Worm (Caenorhabditis elegans) whole organism, young adult: ENCODE measurements around the gene F21C10.19.

Experiments used
- B0019.2 ChIP-seq: fragments of 200-800 bp; sonication (Bioruptor generic); conservative IDR thresholded peaks from 2 replicates; pipeline ENCODE4 v1.3.6; 2022; ENCODE audit warnings: missing genetic modification reagents, missing genetic modification characterization, missing compliant biosample characterization
- B0261.1 ChIP-seq: sonication (generic microtip); optimal IDR thresholded peaks from 2 replicates; lab custom pipeline; 2016; ENCODE audit warnings: mild to moderate bottlenecking, missing genetic modification characterization, moderate library complexity, missing compliant biosample characterization
- C06A6.2 ChIP-seq: fragments of 200-800 bp; sonication (Bioruptor generic); conservative IDR thresholded peaks from 2 replicates; pipeline ENCODE4 v1.3.6; 2022; ENCODE audit warnings: missing genetic modification characterization, missing compliant biosample characterization
- F10E7.11 ChIP-seq: sonication (generic microtip); optimal IDR thresholded peaks from 2 replicates; lab custom pipeline; 2017; ENCODE audit warnings: mild to moderate bottlenecking, missing genetic modification characterization, moderate library complexity, missing compliant biosample characterization
- F23B12.7 ChIP-seq: sonication (generic microtip); optimal IDR thresholded peaks from 2 replicates; lab custom pipeline; 2017; ENCODE audit warnings: missing genetic modification characterization, mild to moderate bottlenecking, missing compliant biosample characterization, antibody characterized with exemption, moderate library complexity; ENCODE audit not compliant: insufficient read depth
- F39B2.1 ChIP-seq: fragments of 200-800 bp; sonication (Bioruptor generic); IDR thresholded peaks from 2 replicates; pipeline ENCODE4 v1.3.6; 2022; ENCODE audit warnings: missing genetic modification reagents, missing genetic modification characterization, missing compliant biosample characterization
- F52B5.7 ChIP-seq: sonication (generic microtip); optimal IDR thresholded peaks from 2 replicates; lab custom pipeline; 2016; ENCODE audit warnings: mild to moderate bottlenecking, missing genetic modification characterization, missing compliant biosample characterization
- K12H6.12 ChIP-seq: fragments of 200-800 bp; sonication (Bioruptor generic); optimal IDR thresholded peaks from 2 replicates; lab custom pipeline; 2018; ENCODE audit warnings: mild to moderate bottlenecking, missing genetic modification characterization, missing compliant biosample characterization
- T07F8.4 ChIP-seq: sonication (generic microtip); optimal IDR thresholded peaks from 2 replicates; lab custom pipeline; 2016; ENCODE audit warnings: mild to moderate bottlenecking, missing genetic modification characterization, moderate library complexity, missing compliant biosample characterization
- Y53F4B.3 ChIP-seq: fragments of 200-800 bp; sonication (Bioruptor generic); IDR thresholded peaks from 2 replicates; pipeline ENCODE4 v1.3.6; 2022; ENCODE audit warnings: missing genetic modification reagents, missing genetic modification characterization, missing compliant biosample characterization
- Y53G8AR.9 ChIP-seq: fragments of 200-800 bp; sonication (Bioruptor generic); conservative IDR thresholded peaks from 2 replicates; pipeline ENCODE4 v1.3.6; 2022; ENCODE audit warnings: missing genetic modification reagents, missing genetic modification characterization, missing compliant biosample characterization
- ama-1 ChIP-seq, 3 experiments: fragments of 150-350 bp in 1 of 3; sonication (generic microtip) in 2 of 3; optimal IDR thresholded peaks; 2 replicates each; lab custom pipeline; 2014 to 2018; ENCODE audit warnings: missing biosample characterization in 2 of 3, missing genetic modification characterization in 2 of 3, missing genetic modification reagents in 2 of 3
- aptf-2 ChIP-seq: fragments of 200-800 bp; sonication (Bioruptor generic); conservative IDR thresholded peaks from 2 replicates; pipeline ENCODE4 v1.3.6; 2022; ENCODE audit warnings: missing genetic modification reagents, missing genetic modification characterization, missing compliant biosample characterization
- athp-1 ChIP-seq: sonication (generic microtip); optimal IDR thresholded peaks from 2 replicates; lab custom pipeline; 2017; ENCODE audit warnings: mild to moderate bottlenecking, missing genetic modification characterization, missing compliant biosample characterization
- bed-1 ChIP-seq: fragments of 200-800 bp; sonication (Bioruptor generic); IDR thresholded peaks from 2 replicates; pipeline ENCODE4 v1.3.6; 2022; ENCODE audit warnings: missing genetic modification reagents, missing genetic modification characterization, missing compliant biosample characterization
- ceh-100 ChIP-seq: fragments of 200-800 bp; sonication (Bioruptor generic); IDR thresholded peaks from 2 replicates; pipeline ENCODE4 v1.3.6; 2022; ENCODE audit warnings: missing genetic modification reagents, missing genetic modification characterization, missing compliant biosample characterization
- ceh-40 ChIP-seq: fragments of 200-800 bp; sonication (Bioruptor generic); IDR thresholded peaks from 2 replicates; pipeline ENCODE4 v1.3.6; 2022; ENCODE audit warnings: missing genetic modification characterization, missing compliant biosample characterization
- ceh-58 ChIP-seq: fragments of 200-800 bp; sonication (Bioruptor generic); IDR thresholded peaks from 2 replicates; pipeline ENCODE4 v1.3.6; 2022; ENCODE audit warnings: missing genetic modification characterization, missing compliant biosample characterization
- ceh-79 ChIP-seq: sonication (generic microtip); optimal IDR thresholded peaks from 2 replicates; lab custom pipeline; 2017; ENCODE audit warnings: mild to moderate bottlenecking, missing genetic modification characterization, missing compliant biosample characterization
- chd-7 ChIP-seq: sonication (generic microtip); optimal IDR thresholded peaks from 2 replicates; lab custom pipeline; 2016; ENCODE audit warnings: mild to moderate bottlenecking, missing genetic modification characterization, moderate library complexity, missing compliant biosample characterization
- dpff-1 ChIP-seq: sonication (generic microtip); optimal IDR thresholded peaks from 2 replicates; lab custom pipeline; 2017; ENCODE audit warnings: mild to moderate bottlenecking, missing genetic modification characterization, missing compliant biosample characterization
- efl-1 ChIP-seq: fragments of 150-350 bp; optimal IDR thresholded peaks from 2 replicates; lab custom pipeline; 2014; ENCODE audit warnings: missing biosample characterization, missing genetic modification reagents, missing genetic modification characterization
- egl-44 ChIP-seq: fragments of 200-800 bp; sonication (Bioruptor generic); IDR thresholded peaks from 2 replicates; pipeline ENCODE4 v1.3.6; 2022; ENCODE audit warnings: missing genetic modification reagents, missing genetic modification characterization, missing compliant biosample characterization
- hlh-26 ChIP-seq: fragments of 200-800 bp; sonication (Bioruptor generic); conservative IDR thresholded peaks from 2 replicates; pipeline ENCODE4 v1.3.6; 2022; ENCODE audit warnings: missing genetic modification reagents, missing genetic modification characterization, missing compliant biosample characterization
- hmg-20 ChIP-seq: fragments of 200-800 bp; sonication (Bioruptor generic); IDR thresholded peaks from 2 replicates; pipeline ENCODE4 v1.3.6; 2022; ENCODE audit warnings: missing genetic modification reagents, missing genetic modification characterization, missing compliant biosample characterization
- hsf-1 ChIP-seq: fragments of 200-800 bp; sonication (Bioruptor generic); IDR thresholded peaks from 2 replicates; pipeline ENCODE4 v1.3.6; 2022; ENCODE audit warnings: missing genetic modification reagents, missing genetic modification characterization, missing compliant biosample characterization
- let-526 ChIP-seq: fragments of 200-800 bp; sonication (Bioruptor generic); IDR thresholded peaks from 2 replicates; pipeline ENCODE4 v1.3.6; 2022; ENCODE audit warnings: missing genetic modification reagents, missing genetic modification characterization, missing compliant biosample characterization
- lin-26 ChIP-seq: fragments of 200-800 bp; sonication (Bioruptor generic); IDR thresholded peaks from 2 replicates; pipeline ENCODE4 v1.3.6; 2022; ENCODE audit warnings: missing genetic modification reagents, missing genetic modification characterization, missing compliant biosample characterization
- lin-40 ChIP-seq: sonication (generic microtip); optimal IDR thresholded peaks from 2 replicates; lab custom pipeline; 2016; ENCODE audit warnings: missing genetic modification characterization, mild to moderate bottlenecking, missing compliant biosample characterization, missing genotype, missing genetic modification reagents
- madf-3 ChIP-seq: fragments of 200-800 bp; sonication (Bioruptor generic); IDR thresholded peaks from 2 replicates; pipeline ENCODE4 v1.3.6; 2022; ENCODE audit warnings: missing genetic modification reagents, missing genetic modification characterization, missing compliant biosample characterization
- madf-6 ChIP-seq: fragments of 200-800 bp; sonication (Bioruptor generic); IDR thresholded peaks from 2 replicates; pipeline ENCODE4 v1.3.6; 2022; ENCODE audit warnings: missing genetic modification reagents, missing genetic modification characterization, missing compliant biosample characterization
- madf-8 ChIP-seq: fragments of 200-800 bp; sonication (Bioruptor generic); conservative IDR thresholded peaks from 2 replicates; pipeline ENCODE4 v1.3.6; 2022; ENCODE audit warnings: missing genetic modification reagents, missing genetic modification characterization, missing compliant biosample characterization
- mcd-1 ChIP-seq: fragments of 200-800 bp; sonication (Bioruptor generic); IDR thresholded peaks from 2 replicates; pipeline ENCODE4 v1.3.6; 2022; ENCODE audit warnings: missing genetic modification reagents, missing genetic modification characterization, missing compliant biosample characterization
- mes-4 ChIP-seq: sonication (generic microtip); optimal IDR thresholded peaks from 2 replicates; lab custom pipeline; 2016; ENCODE audit warnings: missing genotype, missing genetic modification characterization, missing compliant biosample characterization
- mxl-1 ChIP-seq: sonication (generic microtip); optimal IDR thresholded peaks from 2 replicates; lab custom pipeline; 2016; ENCODE audit warnings: missing genetic modification characterization, missing compliant biosample characterization
- nfya-1 ChIP-seq: sonication (generic microtip); optimal IDR thresholded peaks from 2 replicates; lab custom pipeline; 2017; ENCODE audit warnings: antibody characterized with exemption, missing compliant biosample characterization, missing genetic modification characterization, borderline replicate concordance; ENCODE audit not compliant: insufficient read depth
- nfyb-1 ChIP-seq: fragments of 200-800 bp; sonication (Bioruptor generic); IDR thresholded peaks from 2 replicates; pipeline ENCODE4 v1.3.6; 2022; ENCODE audit warnings: missing genetic modification reagents, missing genetic modification characterization, missing compliant biosample characterization
- pbrm-1 ChIP-seq: fragments of 200-800 bp; sonication (Bioruptor generic); IDR thresholded peaks from 2 replicates; pipeline ENCODE4 v1.3.6; 2022; ENCODE audit warnings: missing genetic modification reagents, missing genetic modification characterization, missing compliant biosample characterization
- snpc-3.4 ChIP-seq: sonication (generic microtip); optimal IDR thresholded peaks from 2 replicates; lab custom pipeline; 2017; ENCODE audit warnings: missing genetic modification characterization, mild to moderate bottlenecking, missing compliant biosample characterization, antibody characterized with exemption, moderate library complexity, missing genotype, missing genetic modification reagents
- snpc-4 ChIP-seq, 5 experiments: fragments of 150-350 bp in 1 of 5; sonication (generic microtip) in 4 of 5; optimal IDR thresholded peaks; 2 replicates each; lab custom pipeline; 2014 to 2018; ENCODE audit warnings: missing genetic modification characterization in 5 of 5, missing biosample characterization in 3 of 5, antibody characterized with exemption in 2 of 5, mild to moderate bottlenecking in 2 of 5, missing compliant biosample characterization in 2 of 5, missing genotype in 2 of 5, moderate library complexity in 2 of 5, missing genetic modification reagents in 1 of 5
- sptf-2 ChIP-seq: fragments of 200-800 bp; sonication (Bioruptor generic); optimal IDR thresholded peaks from 2 replicates; lab custom pipeline; 2018; ENCODE audit warnings: mild to moderate bottlenecking, missing genetic modification characterization, missing compliant biosample characterization
- unc-130 ChIP-seq: sonication (generic microtip); optimal IDR thresholded peaks from 2 replicates; lab custom pipeline; 2016; ENCODE audit warnings: missing genetic modification reagents, missing genetic modification characterization, missing compliant biosample characterization
- zfh-2 ChIP-seq: fragments of 200-800 bp; sonication (Bioruptor generic); conservative IDR thresholded peaks from 2 replicates; pipeline ENCODE4 v1.3.6; 2022; ENCODE audit warnings: missing genetic modification reagents, missing genetic modification characterization, missing compliant biosample characterization
- ztf-18 ChIP-seq: sonication (generic microtip); optimal IDR thresholded peaks from 2 replicates; lab custom pipeline; 2016; ENCODE audit warnings: missing genotype, mild to moderate bottlenecking, missing genetic modification characterization, missing compliant biosample characterization
- ztf-22 ChIP-seq: fragments of 200-800 bp; sonication (Bioruptor generic); optimal IDR thresholded peaks from 2 replicates; lab custom pipeline; 2018; ENCODE audit warnings: mild to moderate bottlenecking, missing genetic modification characterization, moderate library complexity, missing compliant biosample characterization
- ztf-26 ChIP-seq: sonication (generic microtip); optimal IDR thresholded peaks from 2 replicates; lab custom pipeline; 2017; ENCODE audit warnings: missing genetic modification characterization, missing compliant biosample characterization
- ztf-28 ChIP-seq: fragments of 200-800 bp; sonication (Bioruptor generic); IDR thresholded peaks from 2 replicates; pipeline ENCODE4 v1.3.6; 2022; ENCODE audit warnings: missing genetic modification reagents, missing genetic modification characterization, missing compliant biosample characterization

The F21C10.19 gene

DNA sequence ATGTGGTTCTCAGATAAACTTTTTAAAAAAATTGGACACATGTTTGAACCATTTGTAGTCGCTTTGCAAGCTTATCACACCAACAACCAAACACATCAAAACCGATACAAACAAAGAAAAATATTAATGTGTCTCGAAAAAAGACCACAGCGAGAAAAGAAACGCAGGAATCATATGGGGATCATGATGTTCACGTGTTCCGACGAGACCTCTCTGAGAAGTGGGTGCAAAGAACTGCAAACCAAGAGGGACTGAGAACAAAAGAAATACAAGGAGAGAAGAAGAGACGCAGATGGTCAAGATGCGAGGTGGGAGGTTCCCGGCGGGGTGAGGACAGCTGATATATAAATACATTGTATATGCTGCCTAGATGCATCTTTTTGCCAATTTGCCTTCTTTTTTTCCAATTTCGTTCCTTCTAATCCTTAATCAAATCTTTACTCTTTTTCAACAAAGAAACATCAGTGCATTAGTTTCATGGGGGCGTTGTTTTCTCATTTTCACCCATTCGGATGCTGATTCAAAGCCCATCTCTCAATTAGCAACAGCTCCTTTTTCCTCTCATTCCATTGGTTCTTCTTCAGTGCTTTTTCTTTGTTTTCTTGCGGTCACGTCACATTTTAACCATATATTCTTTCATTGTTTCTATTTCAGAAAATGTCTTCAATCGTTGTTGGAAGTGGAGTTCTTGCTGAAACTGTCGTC is 35.1 kb upstream of the F21C10.19 start, which contains the start of gene F21C10.10:
TSS of gene F21C10.10 (plus strand) at position 655 of the 705 bp plus-strand sequence.
- TF ChIP-seq F10E7.11 (tag; lab: Kevin White, UChicago) (no peak), mxl-1 (tag; lab: Kevin White, UChicago) (no peak), B0019.2 (GFP tag; lab: Robert Waterston, UW) (no peak), egl-44 (peak; percentile 42; the same call in 1 of the 2 replicates), sptf-2 (GFP tag; lab: Kevin White, UChicago) (no peak), nfya-1 (tag; lab: Kevin White, UChicago) (no peak), Y53F4B.3 (GFP tag; lab: Robert Waterston, UW) (no peak), lin-40 (tag; lab: Kevin White, UChicago) (peak; percentile 91), ztf-22 (peak; percentile 60), madf-3 (GFP tag; lab: Robert Waterston, UW) (no peak), efl-1 (GFP tag; lab: Kevin White, UChicago) (no peak), Y53G8AR.9 (GFP tag; lab: Robert Waterston, UW) (peak; percentile 38; the same call in 1 of the 2 replicates), F39B2.1 (GFP tag; lab: Robert Waterston, UW) (no peak), lin-26 (peak; percentile 71; the same call in 1 of the 2 replicates), mes-4 (tag; lab: Kevin White, UChicago) (no peak), mcd-1 (GFP tag; lab: Robert Waterston, UW) (peak; percentile 50), hmg-20 (GFP tag; lab: Robert Waterston, UW) (no peak), let-526 (GFP tag; lab: Robert Waterston, UW) (0 out of 2 replicates have a peak, but pooled peaks have one; percentile 34), C06A6.2 (GFP tag; lab: Robert Waterston, UW) (peak; percentile 88), zfh-2 (no peak), madf-6 (GFP tag; lab: Robert Waterston, UW) (no peak), F52B5.7 (tag; lab: Kevin White, UChicago) (no peak), snpc-3.4 (tag; lab: Kevin White, UChicago) (no peak), ceh-100 (GFP tag; lab: Robert Waterston, UW) (no peak), ceh-40 (GFP tag; lab: Robert Waterston, UW) (no peak), ama-1 (optimal IDR thresholded peaks at IDR 0.05; lab: Kevin White, UChicago) (peak; percentile 59), ama-1 (GFP tag; optimal IDR thresholded peaks at IDR 0.05; lab: Kevin White, UChicago) (no peak), unc-130 (GFP tag; lab: Kevin White, UChicago) (no peak), ztf-26 (tag; lab: Kevin White, UChicago) (peak; percentile 87), ztf-18 (tag; lab: Kevin White, UChicago) (no peak), madf-8 (GFP tag; lab: Robert Waterston, UW) (no peak), aptf-2 (no peak), T07F8.4 (tag; lab: Kevin White, UChicago) (no peak), nfyb-1 (peak; percentile 75), bed-1 (GFP tag; lab: Robert Waterston, UW) (no peak), chd-7 (tag; lab: Kevin White, UChicago) (peak; percentile 69), hlh-26 (GFP tag; lab: Robert Waterston, UW) (no peak), ceh-79 (tag; lab: Kevin White, UChicago) (no peak), hsf-1 (GFP tag; lab: Robert Waterston, UW) (peak; percentile 62; the same call in 1 of the 2 replicates), snpc-4 (GFP tag; optimal IDR thresholded peaks at IDR 0.05; lab: Kevin White, UChicago) (no peak), snpc-4 (tag; optimal IDR thresholded peaks at IDR 0.05; lab: Kevin White, UChicago) (peak in 2 of 4 experiments; percentile 22 to 48), K12H6.12 (tag; lab: Kevin White, UChicago) (peak; percentile 67), athp-1 (no peak), B0261.1 (tag; lab: Kevin White, UChicago) (no peak), ceh-58 (GFP tag; lab: Robert Waterston, UW) (no peak), F23B12.7 (tag; lab: Kevin White, UChicago) (peak; percentile 15), pbrm-1 (peak; percentile 51; the same call in 1 of the 2 replicates), dpff-1 (no peak), ztf-28 (GFP tag; lab: Robert Waterston, UW) (no peak)
